Fruit fly (Drosophila melanogaster) whole organism, prepupa: ENCODE data around the gene CG42673.
A peak's percentile ranks its signal among the peaks of the same experiment; 100 is the strongest.

Source experiments
- CG10631 ChIP-seq: fragments of 200-800 bp; sonication (Bioruptor generic); optimal IDR thresholded peaks from 2 replicates; lab custom pipeline; 2016; ENCODE audit warnings: missing biosample characterization, missing genetic modification characterization
- CG11294 ChIP-seq: fragments of 200-800 bp; sonication (Bioruptor generic); IDR thresholded peaks from 2 replicates; pipeline ENCODE4 v1.3.6; 2022; ENCODE audit warnings: missing biosample characterization, missing genetic modification characterization
- CG11762 ChIP-seq: fragments of 200-800 bp; sonication (Bioruptor generic); optimal IDR thresholded peaks from 3 replicates; lab custom pipeline; 2016; ENCODE audit warnings: missing biosample characterization, missing genetic modification characterization; ENCODE audit not compliant: insufficient read depth
- CG11902 ChIP-seq: fragments of 200-800 bp; sonication (Bioruptor generic); optimal IDR thresholded peaks from 3 replicates; lab custom pipeline; 2016; ENCODE audit warnings: missing biosample characterization, missing genetic modification characterization
- CG15336 ChIP-seq: fragments of 200-800 bp; sonication (Bioruptor generic); IDR thresholded peaks from 2 replicates; pipeline ENCODE4 v1.3.6; 2022; ENCODE audit warnings: missing biosample characterization, missing genetic modification characterization
- CG3032 ChIP-seq: fragments of 200-800 bp; optimal IDR thresholded peaks from 2 replicates; lab custom pipeline; 2019; ENCODE audit warnings: missing biosample characterization, mild to moderate bottlenecking, missing genetic modification characterization, moderate library complexity
- CG32006 ChIP-seq: fragments of 200-800 bp; sonication (Bioruptor generic); optimal IDR thresholded peaks from 3 replicates; lab custom pipeline; 2017; ENCODE audit warnings: missing biosample characterization, mild to moderate bottlenecking, missing genetic modification characterization
- CG34406 ChIP-seq: fragments of 200-800 bp; sonication (Bioruptor generic); optimal IDR thresholded peaks from 3 replicates; lab custom pipeline; 2016; ENCODE audit warnings: missing biosample characterization, missing genetic modification characterization
- CG3919 ChIP-seq: fragments of 200-800 bp; sonication (Bioruptor generic); optimal IDR thresholded peaks from 3 replicates; lab custom pipeline; 2016; ENCODE audit warnings: missing biosample characterization, missing genetic modification characterization
- CG4318 ChIP-seq: fragments of 200-800 bp; sonication (Bioruptor generic); optimal IDR thresholded peaks from 3 replicates; lab custom pipeline; 2017; ENCODE audit warnings: missing biosample characterization, mild to moderate bottlenecking, missing genetic modification characterization
- CG6808 ChIP-seq: fragments of 200-800 bp; sonication (Bioruptor generic); optimal IDR thresholded peaks from 3 replicates; lab custom pipeline; 2017; ENCODE audit warnings: missing biosample characterization, missing genetic modification characterization, mild to moderate bottlenecking, moderate library complexity, missing genetic modification reagents
- CG6854 ChIP-seq: fragments of 200-800 bp; sonication (Bioruptor generic); optimal IDR thresholded peaks from 2 replicates; lab custom pipeline; 2017; ENCODE audit warnings: missing biosample characterization, mild to moderate bottlenecking, missing genetic modification characterization
- CG8632 ChIP-seq: fragments of 200-800 bp; sonication (Bioruptor generic); optimal IDR thresholded peaks from 3 replicates; lab custom pipeline; 2016; ENCODE audit warnings: missing biosample characterization, missing genetic modification characterization
- CG9139 ChIP-seq: fragments of 200-800 bp; sonication (Bioruptor generic); optimal IDR thresholded peaks from 3 replicates; lab custom pipeline; 2017; ENCODE audit warnings: missing biosample characterization, mild to moderate bottlenecking, missing genetic modification characterization
- Eip78C ChIP-seq: fragments of 200-800 bp; sonication (Bioruptor generic); peaks from one replicate; lab custom pipeline; 2016; ENCODE audit warnings: missing biosample characterization, missing genetic modification characterization
- Eip93F ChIP-seq: fragments of 200-800 bp; sonication (Bioruptor generic); optimal IDR thresholded peaks from 2 replicates; lab custom pipeline; 2016; ENCODE audit warnings: missing biosample characterization, mild to moderate bottlenecking, missing genetic modification characterization
- Ets21C ChIP-seq: fragments of 200-800 bp; sonication (Bioruptor generic); optimal IDR thresholded peaks from 3 replicates; lab custom pipeline; 2016; ENCODE audit warnings: missing biosample characterization, missing genetic modification characterization
- Ets96B ChIP-seq: fragments of 200-800 bp; optimal IDR thresholded peaks from 2 replicates; lab custom pipeline; 2019; ENCODE audit warnings: missing biosample characterization, mild to moderate bottlenecking, missing genetic modification characterization, moderate library complexity
- Hr38 ChIP-seq: sonication (Bioruptor generic); optimal IDR thresholded peaks from 2 replicates; lab custom pipeline; 2016; ENCODE audit warnings: missing biosample characterization, missing genetic modification characterization
- Hr39 ChIP-seq: fragments of 200-800 bp; sonication (Bioruptor generic); optimal IDR thresholded peaks from 2 replicates; lab custom pipeline; 2016; ENCODE audit warnings: missing biosample characterization, missing genetic modification characterization
- Lpt ChIP-seq: fragments of 200-800 bp; sonication (Bioruptor generic); optimal IDR thresholded peaks from 3 replicates; lab custom pipeline; 2016; ENCODE audit warnings: missing biosample characterization, missing genetic modification characterization
- Met ChIP-seq: fragments of 200-800 bp; sonication (Bioruptor generic); optimal IDR thresholded peaks from 3 replicates; lab custom pipeline; 2016; ENCODE audit warnings: missing biosample characterization, missing genetic modification characterization
- OdsH ChIP-seq: fragments of 200-800 bp; sonication (Bioruptor generic); optimal IDR thresholded peaks from 3 replicates; lab custom pipeline; 2016; ENCODE audit warnings: missing biosample characterization, missing genetic modification characterization
- Sox14 ChIP-seq: fragments of 200-800 bp; sonication (Bioruptor generic); optimal IDR thresholded peaks from 3 replicates; lab custom pipeline; 2016; ENCODE audit warnings: missing biosample characterization, missing genetic modification characterization
- achi ChIP-seq: fragments of 200-800 bp; sonication (Bioruptor generic); optimal IDR thresholded peaks from 3 replicates; lab custom pipeline; 2016; ENCODE audit warnings: missing biosample characterization, missing genetic modification characterization
- dac ChIP-seq: fragments of 200-800 bp; sonication (Bioruptor generic); optimal IDR thresholded peaks from 2 replicates; lab custom pipeline; 2017; ENCODE audit warnings: missing biosample characterization, mild to moderate bottlenecking, missing genetic modification characterization
- esn ChIP-seq: fragments of 200-800 bp; sonication (Bioruptor generic); optimal IDR thresholded peaks from 2 replicates; lab custom pipeline; 2016; ENCODE audit warnings: missing biosample characterization, mild to moderate bottlenecking, missing genetic modification characterization, moderate library complexity
- fkh ChIP-seq: fragments of 200-800 bp; sonication (Bioruptor generic); optimal IDR thresholded peaks from 3 replicates; lab custom pipeline; 2017; ENCODE audit warnings: missing biosample characterization, mild to moderate bottlenecking, missing genetic modification characterization, moderate library complexity
- lz ChIP-seq: fragments of 200-800 bp; sonication (Bioruptor generic); optimal IDR thresholded peaks from 3 replicates; lab custom pipeline; 2016; ENCODE audit warnings: missing biosample characterization, missing genetic modification characterization
- pdm3 ChIP-seq: fragments of 200-800 bp; sonication (Bioruptor generic); optimal IDR thresholded peaks from 3 replicates; lab custom pipeline; 2016; ENCODE audit warnings: missing biosample characterization, missing genetic modification characterization
- ss ChIP-seq, 2 experiments: fragments of 200-800 bp; sonication (Bioruptor generic); optimal IDR thresholded peaks; 2 replicates in 1 of 2; 3 replicates in 1 of 2; lab custom pipeline; 2017 to 2018; ENCODE audit warnings: mild to moderate bottlenecking in 2 of 2, missing biosample characterization in 2 of 2, missing genetic modification characterization in 2 of 2, moderate library complexity in 1 of 2
- svp ChIP-seq: fragments of 200-800 bp; sonication (Bioruptor generic); peaks from one replicate; lab custom pipeline; 2016; ENCODE audit warnings: missing biosample characterization, missing genetic modification characterization
- vri ChIP-seq: fragments of 200-800 bp; sonication (Bioruptor generic); optimal IDR thresholded peaks from 3 replicates; lab custom pipeline; 2016; ENCODE audit warnings: missing biosample characterization, mild to moderate bottlenecking, missing genetic modification characterization

Gene CG42673

dm6 chr3L:9569849-9570248 lies 22.8 kb downstream of the CG42673 start (continued):
- peak; percentile 9 for TF ChIP-seq CG4318 (GFP tag; lab: Kevin White, UChicago)
- no peak for TF ChIP-seq CG34406
- peak; percentile 59 for TF ChIP-seq CG32006 (GFP tag; lab: Kevin White, UChicago)
- TF ChIP-seq CG11762 = no peak
- TF ChIP-seq fkh = no peak
- no peak for TF ChIP-seq vri (GFP tag; lab: Kevin White, UChicago)
- TF ChIP-seq CG11294 (GFP tag; lab: Robert Waterston, UW) = no peak
- TF ChIP-seq Lpt = no peak
- no peak for TF ChIP-seq CG3032 (tag; lab: Kevin White, UChicago)
- peak; percentile 13 for TF ChIP-seq Eip78C (GFP tag; lab: Kevin White, UChicago)
- TF ChIP-seq dac (GFP tag; lab: Kevin White, UChicago) = no peak
- no peak for TF ChIP-seq lz (GFP tag; lab: Kevin White, UChicago)
- TF ChIP-seq CG15336 = peak; percentile 65
- no peak for TF ChIP-seq Sox14 (GFP tag; lab: Kevin White, UChicago)
- TF ChIP-seq Met (GFP tag; lab: Kevin White, UChicago) = no peak
- TF ChIP-seq Hr39 (GFP tag; lab: Kevin White, UChicago) = no peak
- no peak for TF ChIP-seq esn (GFP tag; lab: Kevin White, UChicago)
- TF ChIP-seq ss (GFP tag; optimal IDR thresholded peaks at IDR 0.05; lab: Kevin White, UChicago) = no peak
- TF ChIP-seq Ets96B = no peak

- TF ChIP-seq CG6854 (GFP tag; lab: Kevin White, UChicago) (no peak), achi (GFP tag; lab: Kevin White, UChicago) (no peak), esn (GFP tag; lab: Kevin White, UChicago) (no peak)
Observed at dm6 chr3L:9571629-9572028, 24.6 kb downstream of the CG42673 start.

dm6 chr3L:9583388-9583787 lies 36.4 kb downstream of the CG42673 start:
- TF ChIP-seq CG4318 (GFP tag; lab: Kevin White, UChicago) (no peak), OdsH (GFP tag; lab: Kevin White, UChicago) (no peak), Eip93F (GFP tag; lab: Kevin White, UChicago) (no peak), Ets21C (GFP tag; lab: Kevin White, UChicago) (no peak), CG10631 (no peak)
- TF ChIP-seq, all 60 proteins: peak for 0

dm6 chr3L:9597464-9597863 lies 50.4 kb downstream of the CG42673 start, which contains the start of gene Tmc:
Gene Tmc (plus strand): TSS chr3L:9597764.
- TF ChIP-seq CG32006 (GFP tag; lab: Kevin White, UChicago) (no peak), CG3919 (no peak), dac (GFP tag; lab: Kevin White, UChicago) (no peak), Eip78C (GFP tag; lab: Kevin White, UChicago) (no peak), CG6808 (no peak), Hr38 (GFP tag; lab: Kevin White, UChicago) (no peak), CG8632 (GFP tag; lab: Kevin White, UChicago) (no peak), fkh (no peak), CG15336 (no peak), svp (GFP tag; lab: Kevin White, UChicago) (no peak), CG9139 (GFP tag; lab: Kevin White, UChicago) (no peak), Met (GFP tag; lab: Kevin White, UChicago) (no peak), esn (GFP tag; lab: Kevin White, UChicago) (no peak)

dm6 chr3L:9598688-9599087 lies 51.7 kb downstream of the CG42673 start, which contains the start of gene CG3222:
Gene CG3222 (plus strand): TSS chr3L:9598988.
- TF ChIP-seq dac (GFP tag; lab: Kevin White, UChicago) = no peak
- TF ChIP-seq Met (GFP tag; lab: Kevin White, UChicago) = no peak

- no peak for TF ChIP-seq CG11902 (GFP tag; lab: Kevin White, UChicago)
- no peak for TF ChIP-seq pdm3 (GFP tag; lab: Kevin White, UChicago)
Observed at dm6 chr3L:9601225-9601624, 54.2 kb downstream of the CG42673 start, which contains the start of the genes CG3088 and CG3306. Gene CG3088 (minus strand): TSS chr3L:9601325. Gene CG3306 (plus strand): TSS chr3L:9601523.
